Worm (Caenorhabditis elegans) whole organism, L3 larva: ENCODE measurements around the gene top-2.

ENCODE experiments used
- ceh-16 ChIP-seq: sonication (generic microtip); optimal IDR thresholded peaks from 2 replicates; lab custom pipeline; 2017; ENCODE audit warnings: missing biosample characterization, missing genetic modification characterization
- ceh-9 ChIP-seq: sonication (generic microtip); optimal IDR thresholded peaks from 2 replicates; lab custom pipeline; 2018; ENCODE audit warnings: missing biosample characterization, missing genetic modification characterization
- elt-1 ChIP-seq: fragments of 150-350 bp; optimal IDR thresholded peaks from 2 replicates; lab custom pipeline; 2014; ENCODE audit warnings: missing biosample characterization, missing genetic modification characterization

DNA sequence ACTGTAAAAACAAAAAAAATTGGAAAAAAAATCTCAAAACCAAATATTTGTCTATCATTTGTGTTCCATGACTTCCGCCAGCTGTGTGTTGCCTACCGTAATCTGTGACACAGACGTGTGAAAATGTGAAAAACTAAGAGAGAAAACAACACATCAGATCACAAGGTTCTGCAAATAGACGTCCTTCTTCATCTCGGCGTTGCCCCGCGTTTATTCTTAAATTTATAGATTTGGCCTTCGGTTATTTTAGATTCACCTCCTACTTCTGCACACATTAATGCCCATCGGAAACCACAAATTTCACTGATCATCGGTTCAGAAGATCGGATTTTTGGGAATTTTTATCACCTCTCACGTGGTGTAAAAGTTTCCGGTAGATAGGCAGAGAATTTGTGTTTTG, 35.8 kb upstream of the top-2 start:
- TF ChIP-seq ceh-16 (tag; lab: Kevin White, UChicago) = no peak
- TF ChIP-seq ceh-9 (tag; lab: Kevin White, UChicago) = no peak
- TF ChIP-seq elt-1 = no peak
